Worm (Caenorhabditis elegans) whole organism, L1 larva: ENCODE results near the gene srx-67.

ENCODE experiments used
- aha-1 ChIP-seq: fragments of 150-350 bp; optimal IDR thresholded peaks from 2 replicates; lab custom pipeline; 2014; ENCODE audit warnings: missing biosample characterization, missing genetic modification characterization
- ceh-82 ChIP-seq, 3 experiments: fragments of 150-350 bp in 1 of 3; sonication (generic microtip) in 2 of 3; optimal IDR thresholded peaks; 2 replicates each; lab custom pipeline; 2014 to 2017; ENCODE audit warnings: missing biosample characterization in 3 of 3, missing genetic modification characterization in 3 of 3
- elt-3 ChIP-seq, 6 experiments: fragments of 150-350 bp in 1 of 6; sonication (generic microtip); optimal IDR thresholded peaks; 2 replicates each; lab custom pipeline; 2017 to 2018; ENCODE audit warnings: missing biosample characterization in 6 of 6, missing genetic modification characterization in 6 of 6, inconsistent platforms in 1 of 6
- fkh-8 ChIP-seq: sonication (generic microtip); optimal IDR thresholded peaks from 2 replicates; lab custom pipeline; 2016; ENCODE audit warnings: mild to moderate bottlenecking, missing genetic modification characterization, missing compliant biosample characterization
- hlh-4 ChIP-seq: sonication (generic microtip); optimal IDR thresholded peaks from 2 replicates; lab custom pipeline; 2016; ENCODE audit warnings: mild to moderate bottlenecking, missing genetic modification characterization, missing compliant biosample characterization
- jun-1 ChIP-seq: fragments of 150-350 bp; optimal IDR thresholded peaks from 2 replicates; lab custom pipeline; 2014; ENCODE audit warnings: missing biosample characterization, missing genetic modification reagents, missing genetic modification characterization
- lin-15B ChIP-seq: fragments of 150-350 bp; sonication (generic microtip); optimal IDR thresholded peaks from 3 replicates; lab custom pipeline; 2014; ENCODE audit warnings: missing biosample characterization, missing genetic modification characterization
- lin-35 ChIP-seq, 2 experiments: fragments of 150-350 bp; optimal IDR thresholded peaks; 2 replicates each; lab custom pipeline; 2014; ENCODE audit warnings: missing biosample characterization in 2 of 2, missing genetic modification characterization in 2 of 2, missing genetic modification reagents in 2 of 2
- nhr-12 ChIP-seq: sonication (generic microtip); optimal IDR thresholded peaks from 2 replicates; lab custom pipeline; 2017; ENCODE audit warnings: missing biosample characterization, missing genetic modification characterization
- nhr-90 ChIP-seq: sonication (generic microtip); optimal IDR thresholded peaks from 2 replicates; lab custom pipeline; 2016; ENCODE audit warnings: mild to moderate bottlenecking, missing genetic modification characterization, missing compliant biosample characterization; ENCODE audit not compliant: poor library complexity
- pqm-1 ChIP-seq: sonication (generic microtip); optimal IDR thresholded peaks from 3 replicates; lab custom pipeline; 2017; ENCODE audit warnings: missing biosample characterization, missing genetic modification characterization
- unc-98 ChIP-seq: fragments of 200-800 bp; sonication (Bioruptor generic); IDR thresholded peaks from 2 replicates; pipeline ENCODE4 v1.3.6; 2022; ENCODE audit warnings: missing genetic modification characterization, missing compliant biosample characterization

DNA sequence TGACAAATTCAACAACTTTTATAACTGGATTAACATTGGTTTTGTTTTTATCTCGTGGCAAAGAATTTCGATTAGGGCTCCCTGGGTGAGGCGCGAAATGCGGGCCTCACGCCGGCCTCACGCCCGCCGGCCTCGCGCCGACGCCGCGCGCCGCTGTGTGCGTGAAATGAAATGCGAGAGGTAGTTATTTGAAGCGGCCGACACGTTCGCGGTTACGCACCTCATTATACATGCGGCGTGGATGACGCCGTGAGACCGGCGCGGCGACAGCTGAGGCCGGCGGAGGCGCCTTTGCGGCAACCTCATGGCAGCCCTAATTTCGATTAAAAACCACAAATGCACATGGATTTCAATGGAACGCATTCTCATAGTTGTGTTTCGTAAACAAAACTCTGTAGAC lies 10.9 kb downstream of the srx-67 start:
- TF ChIP-seq aha-1 (tag; lab: Kevin White, UChicago) (no peak), fkh-8 (tag; lab: Kevin White, UChicago) (no peak), jun-1 (tag; lab: Kevin White, UChicago) (no peak), unc-98 (GFP tag; lab: Robert Waterston, UW) (no peak), ceh-82 (tag; optimal IDR thresholded peaks at IDR 0.05; lab: Kevin White, UChicago) (no peak), nhr-12 (no peak), hlh-4 (no peak), lin-15B (no peak), lin-35 (GFP tag; optimal IDR thresholded peaks at IDR 0.05; lab: Kevin White, UChicago) (no peak), nhr-90 (tag; lab: Kevin White, UChicago) (no peak), elt-3 (tag; optimal IDR thresholded peaks at IDR 0.05; lab: Kevin White, UChicago) (no peak), pqm-1 (no peak)
